Fruit fly (Drosophila melanogaster) whole organism, larva: ENCODE measurements around the gene alphaCOP.
A peak's percentile ranks its signal among the peaks of the same experiment; 100 is the strongest.

Experiments used
- noc ChIP-seq: fragments of 200-800 bp; sonication (Bioruptor generic); optimal IDR thresholded peaks from 3 replicates; lab custom pipeline; 2019; ENCODE audit warnings: missing biosample characterization, mild to moderate bottlenecking, missing genetic modification characterization, moderate library complexity

The alphaCOP gene

dm6 chr3L:1628176-1628866 is 16.7 kb downstream of the alphaCOP start, which contains the start of gene CG13928:
CG13928 (minus strand) TSS chr3L:1628377.
- TF ChIP-seq noc, result no peak

- no peak for TF ChIP-seq noc
Observed at dm6 chr3L:1626924-1627323, 18.1 kb downstream of the alphaCOP start.

dm6 chr3L:1618116-1618727 is 26.8 kb downstream of the alphaCOP start, which contains the start of the genes CG13926, ABCB7 and CG33230:
CG13926 (minus strand) TSS chr3L:1618158.
ABCB7 (plus strand) TSS chr3L:1618414.
CG33230 (plus strand) TSS chr3L:1618414.
- peak; percentile 69 for TF ChIP-seq noc

dm6 chr3L:1615701-1616100 is 29.3 kb downstream of the alphaCOP start, which contains the start of gene CG12105:
CG12105 (minus strand) TSS chr3L:1615801.
- TF ChIP-seq noc, result no peak

dm6 chr3L:1614465-1615084 is 30.4 kb downstream of the alphaCOP start:
- TF ChIP-seq noc, result no peak

dm6 chr3L:1609611-1610010 is 35.4 kb downstream of the alphaCOP start:
- no peak for TF ChIP-seq noc

- TF ChIP-seq noc, result no peak
Observed at dm6 chr3L:1602833-1603128, 42.2 kb downstream of the alphaCOP start, which contains the start of the genes CG18170 and CG33791. CG18170 (plus strand) TSS chr3L:1602954. CG33791 (plus strand) TSS chr3L:1602954.

- TF ChIP-seq noc, result peak; percentile 80
Observed at dm6 chr3L:1602064-1602832, 42.8 kb downstream of the alphaCOP start, which contains the start of gene CG12104. CG12104 (minus strand) TSS chr3L:1602674.

dm6 chr3L:1592822-1593452 is 52.1 kb downstream of the alphaCOP start:
- TF ChIP-seq noc, result no peak

- peak; percentile 86 for TF ChIP-seq noc
Observed at dm6 chr3L:1591692-1592371, 53.2 kb downstream of the alphaCOP start.
